Fruit fly (Drosophila melanogaster) S2 (cell line): ENCODE results near the gene CG43402.

Experiments
- CG8478 ChIP-seq: fragments of >200 bp; optimal IDR thresholded peaks from 2 replicates; lab custom pipeline; 2018
- CTCF ChIP-seq, 2 experiments: fragments of >200 bp; optimal IDR thresholded peaks; 2 replicates each; lab custom pipeline; 2018

Gene CG43402

DNA sequence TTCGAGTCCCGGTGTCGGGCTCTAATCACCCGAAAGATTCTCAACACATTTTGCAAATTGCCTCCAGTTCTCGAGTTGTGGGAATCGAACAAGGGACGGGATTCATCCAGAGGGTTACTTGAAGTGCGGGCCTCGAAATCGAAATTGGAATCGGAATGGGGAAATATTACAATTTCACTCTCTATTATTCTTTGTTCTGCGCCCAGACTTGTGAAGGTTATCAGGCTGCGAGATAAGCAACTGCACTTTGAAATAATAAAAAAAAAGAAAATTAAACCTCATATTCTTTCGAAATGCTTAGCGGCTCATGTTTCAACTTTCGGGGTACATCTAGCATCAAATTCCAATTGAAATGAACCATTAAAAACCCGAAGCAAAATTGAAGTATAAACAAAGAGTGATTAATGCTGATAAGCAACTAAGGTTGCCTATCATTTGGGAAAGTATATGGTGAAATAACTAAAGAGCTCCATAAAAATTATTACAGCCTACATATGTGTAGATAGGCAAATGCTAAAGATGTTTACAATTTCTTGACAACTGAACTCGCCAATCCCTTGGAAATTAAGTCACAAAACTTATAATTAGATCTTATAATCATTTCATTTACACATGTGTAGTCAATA, at the start of gene CG43402:
CG43402 (plus strand) TSS at position 576 of the 626 bp plus-strand sequence.
- TF ChIP-seq CG8478 = no peak
- no peak for TF ChIP-seq CTCF (optimal IDR thresholded peaks at IDR 0.05; lab: Kevin White, UChicago)

DNA sequence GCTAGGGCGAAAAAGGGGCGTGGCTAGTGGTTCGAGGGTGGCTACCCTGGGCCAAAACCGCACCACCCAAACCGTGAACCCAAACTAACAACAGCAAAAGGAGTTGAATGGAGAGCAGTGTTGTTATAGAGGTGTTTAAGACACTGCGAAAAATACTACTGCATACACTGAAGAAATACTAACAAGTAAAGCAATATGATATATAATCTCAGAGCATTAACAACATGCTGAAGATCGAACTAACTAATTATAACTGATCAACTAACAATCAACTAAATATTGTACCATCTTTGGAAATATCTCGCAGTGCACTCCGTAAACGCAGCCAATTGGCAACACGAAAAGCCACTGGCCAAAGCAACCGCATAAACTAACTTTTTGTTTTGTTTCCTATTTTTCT, 48.8 kb upstream of the CG43402 start:
- TF ChIP-seq CG8478 = no peak
- no peak for TF ChIP-seq CTCF (optimal IDR thresholded peaks at IDR 0.05; lab: Kevin White, UChicago)

DNA sequence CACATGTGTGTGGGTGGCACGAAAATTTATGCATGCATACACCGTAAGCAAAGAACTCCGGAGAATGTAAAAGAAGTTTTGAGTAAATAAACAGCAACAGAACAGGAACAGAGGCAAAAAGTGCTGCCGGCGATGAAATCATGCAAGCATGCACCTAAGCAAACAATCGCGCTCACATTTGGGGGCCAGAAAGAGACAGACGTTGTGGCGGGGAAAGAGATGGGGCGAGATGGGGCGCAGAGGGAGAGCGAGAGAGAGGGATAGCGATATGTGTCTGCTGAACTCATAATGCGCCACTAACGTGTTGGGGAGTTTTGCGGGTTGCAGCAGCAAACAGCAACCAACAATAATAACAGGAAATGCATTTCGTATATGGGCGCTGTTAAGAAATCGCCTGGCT, 43.0 kb upstream of the CG43402 start:
- TF ChIP-seq CG8478 (no peak), CTCF (optimal IDR thresholded peaks at IDR 0.05; lab: Kevin White, UChicago) (no peak)

DNA sequence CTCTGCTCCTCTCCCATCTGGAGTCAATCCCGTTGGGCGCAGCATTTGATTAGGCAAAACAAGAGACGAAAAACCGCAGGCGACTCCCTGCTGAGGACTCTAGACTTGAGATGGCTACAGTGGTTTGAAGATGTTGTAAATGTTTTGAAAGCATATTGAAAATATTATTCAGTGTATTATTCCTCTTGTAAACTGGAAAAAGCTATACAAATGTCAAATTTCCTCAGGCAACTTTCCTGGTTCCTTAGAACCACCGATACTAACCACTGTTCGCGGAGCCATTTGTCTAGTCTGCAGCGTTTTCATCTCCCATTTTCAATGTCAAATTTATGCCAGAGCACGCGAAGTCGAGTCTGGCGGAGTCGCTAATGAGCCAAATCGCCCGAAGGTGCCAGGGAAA, 39.7 kb upstream of the CG43402 start:
- TF ChIP-seq CTCF (optimal IDR thresholded peaks at IDR 0.05; lab: Kevin White, UChicago) = no peak
- TF ChIP-seq CG8478 = no peak

DNA sequence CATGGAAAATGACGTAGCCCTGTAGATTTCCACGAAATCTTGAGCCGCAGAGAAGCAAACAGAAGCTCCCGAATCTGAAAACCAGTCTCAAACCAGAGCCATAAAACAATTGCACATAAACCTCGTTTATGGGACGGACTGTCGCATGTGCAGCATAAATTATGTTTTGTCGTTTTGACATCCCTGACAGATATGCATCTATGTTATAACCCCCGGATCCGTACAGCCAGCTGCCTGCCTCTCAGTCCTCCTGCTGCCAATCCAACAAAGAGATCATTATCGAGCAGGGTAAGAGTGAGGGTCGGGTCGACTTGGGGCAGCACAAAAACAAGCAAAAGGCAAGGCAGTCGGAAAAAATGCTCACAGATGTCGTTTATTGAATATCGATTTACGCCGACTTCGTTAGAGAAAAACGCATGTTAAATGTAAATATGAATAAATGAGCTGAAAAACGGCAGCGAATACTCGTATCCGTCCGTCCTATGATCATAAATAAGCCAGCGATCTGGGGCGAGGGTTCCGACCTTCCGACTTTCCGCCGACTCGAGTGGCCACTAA, 37.5 kb upstream of the CG43402 start:
- TF ChIP-seq CTCF (optimal IDR thresholded peaks at IDR 0.05; lab: Kevin White, UChicago) = no peak
- no peak for TF ChIP-seq CG8478

DNA sequence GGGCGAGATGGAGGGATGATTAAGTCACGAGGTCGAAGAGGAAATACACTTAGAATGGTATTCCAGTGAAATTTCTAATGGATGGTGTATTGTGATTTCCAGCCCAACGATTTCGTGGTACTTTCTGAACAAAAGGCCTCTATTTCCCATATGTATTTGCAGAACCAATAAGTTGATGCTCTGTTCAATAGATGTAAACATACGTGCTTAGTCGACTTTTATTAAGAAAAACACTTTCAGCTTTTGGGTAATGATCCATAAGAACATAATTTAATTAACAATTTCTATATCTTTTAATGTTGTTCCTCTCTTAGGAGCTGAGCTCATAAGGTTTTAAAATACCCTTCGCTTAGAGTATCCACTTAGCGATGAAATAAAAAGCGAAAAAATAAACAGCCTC, 36.9 kb upstream of the CG43402 start:
- TF ChIP-seq CTCF (optimal IDR thresholded peaks at IDR 0.05; lab: Kevin White, UChicago) = no peak
- TF ChIP-seq CG8478 = no peak

DNA sequence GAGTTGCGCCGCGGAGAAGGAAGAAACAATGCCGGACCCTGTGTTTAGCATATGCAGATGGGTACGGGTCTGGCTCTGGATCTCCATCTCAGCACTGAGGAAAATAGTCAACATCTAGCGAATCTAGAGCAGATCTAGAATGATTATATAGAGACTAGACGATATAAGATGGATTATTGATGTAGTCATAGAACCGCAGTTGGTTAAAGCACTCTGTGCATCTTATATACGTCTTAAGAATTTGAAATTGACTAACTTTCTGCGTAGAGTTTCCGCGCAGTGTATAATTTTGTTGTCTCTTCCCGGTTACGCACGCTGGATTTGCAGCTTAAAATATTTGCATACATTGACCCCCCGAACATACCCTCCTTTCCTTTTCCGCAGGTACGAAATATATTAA, 32.7 kb upstream of the CG43402 start:
- TF ChIP-seq CTCF (optimal IDR thresholded peaks at IDR 0.05; lab: Kevin White, UChicago) = no peak
- TF ChIP-seq CG8478 = no peak

DNA sequence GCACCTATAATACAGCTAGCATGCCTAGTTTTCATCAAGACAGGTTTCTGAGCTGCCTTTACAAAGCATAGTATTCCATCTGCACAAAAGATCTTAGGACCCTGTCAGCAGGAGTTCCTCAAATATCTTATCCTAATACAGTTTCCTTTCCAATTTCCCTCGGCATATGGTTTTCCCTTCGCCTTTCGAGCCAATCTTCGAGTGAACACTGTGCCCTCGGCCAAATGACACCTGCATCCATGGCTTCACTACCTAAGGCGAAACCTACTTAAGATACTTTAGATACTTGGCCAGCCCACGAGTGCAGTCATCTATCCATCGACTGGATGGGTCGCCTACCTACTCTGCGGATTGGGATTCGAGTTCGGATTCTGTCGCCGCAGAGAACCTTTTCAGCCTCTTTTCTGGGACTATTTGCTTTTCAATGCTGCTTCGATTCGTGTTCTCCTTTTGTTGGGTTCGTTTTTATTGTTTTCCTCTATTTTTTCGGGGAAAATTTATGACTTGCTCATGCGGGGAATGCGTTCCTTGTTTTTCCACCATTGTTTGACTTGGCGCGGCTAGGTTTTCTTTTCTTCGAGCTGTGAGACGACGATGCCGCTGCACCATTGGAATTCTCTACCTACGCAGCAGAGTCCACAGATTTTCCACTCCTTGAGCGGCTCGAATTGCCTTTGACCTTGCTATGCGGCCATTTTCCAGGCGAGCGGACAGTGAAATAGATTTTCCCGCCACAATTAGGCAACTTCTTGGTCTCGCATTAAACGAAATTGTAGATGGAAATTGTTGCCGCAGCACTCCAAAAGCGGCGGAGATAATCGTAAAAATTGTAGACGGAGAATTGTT, 31.4 kb upstream of the CG43402 start:
- TF ChIP-seq CTCF (optimal IDR thresholded peaks at IDR 0.05; lab: Kevin White, UChicago) (no peak), CG8478 (no peak)

DNA sequence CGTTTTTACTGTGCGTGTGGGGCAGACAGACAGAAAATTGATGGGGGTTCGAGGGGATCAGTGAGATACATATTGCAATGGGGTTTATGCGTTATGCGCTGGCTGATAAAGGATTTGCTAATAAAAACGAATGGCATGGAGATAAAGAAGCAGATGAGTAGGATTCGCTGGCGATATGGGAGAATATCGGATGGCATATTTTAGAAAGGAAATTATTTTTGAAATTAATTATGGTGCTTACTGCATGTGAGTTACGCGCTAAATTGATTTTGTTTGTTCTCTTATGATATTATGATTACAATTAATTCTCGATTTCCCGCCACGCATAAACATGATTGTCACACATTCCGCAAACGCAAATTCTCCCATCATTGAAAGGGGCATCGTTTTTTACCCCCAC, 29.7 kb upstream of the CG43402 start:
- TF ChIP-seq CG8478 (no peak), CTCF (optimal IDR thresholded peaks at IDR 0.05; lab: Kevin White, UChicago) (no peak)

DNA sequence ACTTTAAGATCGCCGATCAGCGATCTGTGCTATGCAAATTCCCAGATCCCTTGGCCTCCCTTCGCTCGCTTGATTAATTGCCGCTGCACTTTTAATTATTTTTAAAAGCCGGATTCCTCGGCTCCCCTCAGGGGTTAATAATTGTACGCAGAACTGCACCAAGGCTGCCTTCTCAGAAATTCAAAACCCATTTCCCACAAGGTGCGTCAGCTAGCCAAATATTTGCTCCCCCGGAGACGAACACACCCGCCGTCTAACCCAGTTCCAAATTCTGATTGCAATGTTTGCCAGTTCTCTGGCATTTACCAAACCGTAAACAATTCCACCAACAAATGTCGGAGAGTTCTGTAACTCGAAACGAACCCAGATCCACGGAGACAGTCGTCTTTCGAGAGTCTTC, 28.4 kb upstream of the CG43402 start:
- TF ChIP-seq CTCF (optimal IDR thresholded peaks at IDR 0.05; lab: Kevin White, UChicago) (no peak), CG8478 (no peak)

DNA sequence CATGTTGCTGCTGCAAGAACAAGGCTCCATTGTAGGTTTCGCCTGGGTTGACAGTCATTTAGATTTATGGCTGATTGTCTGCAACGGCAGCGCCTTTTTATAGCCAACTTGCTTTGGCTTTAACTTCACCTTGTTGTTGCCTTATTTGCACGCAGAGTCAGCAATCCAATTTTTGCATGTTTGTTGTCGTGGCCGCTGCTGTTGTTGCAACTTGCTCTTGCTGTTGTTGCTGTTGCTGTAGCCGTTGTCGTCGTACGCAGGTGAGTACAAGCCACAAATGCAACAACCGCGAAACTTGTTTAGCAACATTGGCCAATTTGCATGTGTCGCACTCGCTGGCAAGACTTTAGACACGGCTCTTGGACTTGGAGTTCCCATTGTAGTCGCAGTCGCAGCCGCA, 26.9 kb upstream of the CG43402 start:
- no peak for TF ChIP-seq CG8478
- TF ChIP-seq CTCF (optimal IDR thresholded peaks at IDR 0.05; lab: Kevin White, UChicago) = no peak

DNA sequence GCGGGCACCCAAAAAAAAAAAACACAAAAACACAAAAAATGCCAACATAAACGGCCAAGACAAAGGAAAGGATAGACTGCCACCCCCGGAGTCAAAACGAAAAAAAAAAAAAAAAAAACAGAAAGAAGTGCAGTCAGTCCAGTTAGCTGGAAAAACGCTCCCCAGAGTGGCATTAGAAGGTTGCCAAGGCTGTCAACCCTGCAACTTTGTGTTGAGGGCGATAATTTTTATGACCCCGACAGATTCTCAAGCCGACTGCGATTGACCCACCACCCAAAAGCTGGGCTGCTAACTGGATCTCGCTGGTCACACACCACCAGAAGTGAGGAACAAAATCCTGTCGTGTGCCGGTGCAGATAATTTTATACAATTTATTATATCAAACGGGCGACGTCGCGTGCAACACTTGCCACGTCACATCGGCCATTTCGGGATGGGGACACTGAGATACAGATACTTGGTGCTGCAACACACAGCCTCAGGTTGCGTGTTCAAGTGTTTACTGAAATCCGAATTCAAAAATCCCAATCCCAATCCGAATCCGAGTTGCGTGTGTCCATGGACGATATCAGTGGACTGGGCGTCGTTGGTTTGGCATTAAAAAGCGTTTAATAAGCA, 24.2 kb upstream of the CG43402 start:
- TF ChIP-seq CTCF (optimal IDR thresholded peaks at IDR 0.05; lab: Kevin White, UChicago) = no peak
- TF ChIP-seq CG8478 = no peak

DNA sequence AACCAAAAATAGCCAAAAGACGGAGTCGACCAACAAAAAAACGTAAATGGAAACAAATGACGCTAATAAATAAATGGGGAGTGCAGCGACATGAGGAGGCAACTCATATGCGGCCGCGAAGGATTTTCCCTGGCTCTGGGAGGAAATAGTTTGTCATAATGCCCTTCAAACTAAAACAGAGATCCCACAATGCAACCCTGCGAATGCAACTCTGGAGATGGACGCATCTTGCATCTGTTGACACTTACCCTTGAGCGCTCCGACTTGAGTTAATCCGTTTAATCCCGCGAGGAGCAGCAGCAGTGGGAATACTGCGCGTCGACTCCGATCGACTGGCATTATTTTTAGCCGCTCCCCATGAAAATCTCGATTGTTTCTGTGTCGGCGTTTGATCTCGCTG, 22.8 kb upstream of the CG43402 start:
- no peak for TF ChIP-seq CG8478
- no peak for TF ChIP-seq CTCF (optimal IDR thresholded peaks at IDR 0.05; lab: Kevin White, UChicago)

DNA sequence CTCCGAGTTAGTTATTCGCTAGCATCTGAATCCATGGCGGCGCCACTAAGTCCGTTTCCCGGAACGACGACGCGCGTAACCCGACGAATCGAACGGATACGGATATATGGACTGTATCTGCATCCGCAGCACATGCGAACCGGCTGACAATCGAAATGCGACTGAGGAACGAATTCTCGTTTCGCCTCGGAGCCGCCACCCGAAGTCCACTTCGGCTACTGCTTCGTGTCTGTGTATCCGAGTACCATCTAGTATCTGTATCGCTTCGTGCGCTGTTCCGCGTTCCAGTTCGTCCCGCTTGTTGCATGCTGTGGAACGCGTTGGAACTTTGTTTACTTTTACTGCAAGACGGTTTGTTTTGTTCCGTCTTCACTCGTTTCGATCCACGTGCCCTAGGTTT, 22.1 kb upstream of the CG43402 start, which contains the start of gene robo2:
robo2 (minus strand) TSS at position 167 of the 400 bp plus-strand sequence.
- TF ChIP-seq CG8478 = no peak
- peak in 1 of 2 experiments; percentile 53 for TF ChIP-seq CTCF (optimal IDR thresholded peaks at IDR 0.05; lab: Kevin White, UChicago)

DNA sequence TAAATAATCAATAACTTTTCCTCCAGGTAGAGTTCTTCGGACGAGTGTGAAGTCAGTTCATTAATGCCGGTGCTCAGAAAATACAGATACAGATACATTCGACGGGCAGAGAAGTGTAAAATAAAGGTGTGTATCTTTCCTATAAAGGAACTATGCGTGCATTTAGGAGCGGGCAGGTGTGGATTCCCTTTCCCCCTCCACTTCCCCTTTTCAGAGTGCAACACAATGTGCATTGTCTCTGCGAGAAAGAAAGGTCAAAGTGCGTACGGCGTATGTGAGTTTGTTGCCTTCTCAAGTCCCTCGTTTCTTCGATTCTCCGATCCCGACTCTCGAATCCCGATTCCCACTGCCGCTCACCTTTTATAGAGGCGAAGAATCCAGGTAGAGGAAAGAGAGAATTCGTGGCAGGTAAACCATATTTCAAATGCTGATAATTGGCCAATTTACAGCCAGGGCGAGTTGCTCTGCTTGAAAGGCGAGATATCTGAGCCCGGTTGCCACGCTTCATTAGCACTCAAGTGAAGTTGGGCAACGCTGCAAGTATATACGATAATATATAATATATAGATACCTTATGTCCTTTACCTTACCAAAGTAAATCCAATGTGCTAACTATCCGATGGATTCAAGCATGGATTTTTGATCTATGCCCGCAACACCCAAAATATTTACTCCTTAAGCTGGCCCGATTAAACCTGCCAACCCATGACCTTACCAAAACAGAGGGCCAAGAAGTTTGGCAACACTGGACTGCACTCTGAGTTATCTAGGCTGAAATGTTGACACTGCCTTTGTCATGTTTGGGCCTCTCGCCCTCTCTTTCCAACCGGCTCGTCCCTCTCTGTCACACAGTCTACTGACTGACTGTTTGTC, 20.7 kb upstream of the CG43402 start:
- TF ChIP-seq CG8478 (no peak), CTCF (optimal IDR thresholded peaks at IDR 0.05; lab: Kevin White, UChicago) (no peak)
